Fruit fly (Drosophila melanogaster): ENCODE data around the gene Agpat3.

DNA sequence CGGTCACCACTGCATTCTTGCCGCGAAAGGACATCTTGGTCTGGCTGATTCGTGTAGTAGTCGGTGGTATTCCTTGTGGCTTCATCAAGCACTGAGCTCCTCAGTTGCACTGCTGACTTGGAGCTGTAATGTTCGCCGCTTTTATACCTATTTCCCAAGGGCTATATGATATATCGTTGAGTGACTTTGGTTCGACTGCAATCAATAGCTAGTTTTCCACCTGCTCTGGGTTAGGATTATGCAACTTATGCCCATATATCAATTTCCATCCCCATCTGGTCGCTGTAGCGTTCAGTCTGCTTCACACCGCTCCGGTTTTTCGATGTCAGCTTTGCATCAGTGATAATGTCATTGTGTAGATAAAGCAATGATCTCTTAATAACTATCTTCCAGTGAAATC lies 31.6 kb downstream of the Agpat3 start, which contains the start of gene Pdh:
- TF ChIP-seq Hr96 (GFP tag; optimal IDR thresholded peaks at IDR 0.05): no peak
- no peak for TF ChIP-seq Crg-1 (GFP tag; optimal IDR thresholded peaks at IDR 0.05)
- no peak for TF ChIP-seq CG7045 (GFP tag; optimal IDR thresholded peaks at IDR 0.05)
- no peak for TF ChIP-seq CG14711 (tag; optimal IDR thresholded peaks at IDR 0.05)
- TF ChIP-seq ovo (GFP tag; optimal IDR thresholded peaks at IDR 0.05): no peak
- TF ChIP-seq CG7101 (tag; optimal IDR thresholded peaks at IDR 0.05): no peak
- no peak for TF ChIP-seq kay (GFP tag; ENCODE audit: borderline replicate concordance)

All from whole organism, adult.